Fruit fly (Drosophila melanogaster) whole organism, embryonic: ENCODE results near the gene CG14696.

ENCODE experiments used
- Adf1 ChIP-seq: fragments of 200-800 bp; sonication (Bioruptor generic); IDR thresholded peaks from 2 replicates; pipeline ENCODE4 v1.3.6; 2022; ENCODE audit warnings: missing biosample characterization, missing genetic modification characterization
- Awh ChIP-seq: fragments of 200-800 bp; sonication (Bioruptor generic); IDR thresholded peaks from 2 replicates; pipeline ENCODE4, ENCODE4 v1.3.6; 2022; ENCODE audit warnings: missing biosample characterization, missing genetic modification characterization
- Blimp-1 ChIP-seq: fragments of 200-800 bp; sonication (Bioruptor generic); optimal IDR thresholded peaks from 3 replicates; lab custom pipeline; 2018; ENCODE audit warnings: missing biosample characterization, missing genetic modification characterization, mild to moderate bottlenecking, moderate library complexity, missing genetic modification reagents
- BtbVII ChIP-seq: fragments of 200-800 bp; sonication (Bioruptor generic); optimal IDR thresholded peaks from 3 replicates; lab custom pipeline; 2017; ENCODE audit warnings: missing biosample characterization, mild to moderate bottlenecking, missing genetic modification characterization
- CG10543 ChIP-seq: fragments of 200-800 bp; sonication (Bioruptor generic); optimal IDR thresholded peaks from 3 replicates; lab custom pipeline; 2017; ENCODE audit warnings: missing biosample characterization, mild to moderate bottlenecking, missing genetic modification characterization, moderate library complexity
- CG1647 ChIP-seq: fragments of 200-800 bp; sonication (Bioruptor generic); optimal IDR thresholded peaks from 3 replicates; lab custom pipeline; 2016; ENCODE audit warnings: missing biosample characterization, missing genetic modification characterization
- CG16779 ChIP-seq: fragments of 200-800 bp; sonication (Bioruptor generic); IDR thresholded peaks from 2 replicates; pipeline ENCODE4 v1.3.6; 2022; ENCODE audit warnings: missing biosample characterization, missing genetic modification characterization
- CG17385 ChIP-seq: fragments of 200-800 bp; sonication (Bioruptor generic); optimal IDR thresholded peaks from 3 replicates; lab custom pipeline; 2018; ENCODE audit warnings: missing biosample characterization, mild to moderate bottlenecking, missing genetic modification characterization
- CG17612 ChIP-seq: fragments of 200-800 bp; sonication (Bioruptor generic); IDR thresholded peaks from 2 replicates; pipeline ENCODE4 v1.3.6; 2022; ENCODE audit warnings: missing biosample characterization, missing genetic modification characterization
- CG2129 ChIP-seq: fragments of 200-800 bp; sonication (Bioruptor generic); IDR thresholded peaks from 2 replicates; pipeline ENCODE4 v1.3.6; 2022; ENCODE audit warnings: missing biosample characterization, missing genetic modification characterization; ENCODE audit not compliant: partially characterized antibody
- CG31365 ChIP-seq: fragments of 200-800 bp; sonication (Bioruptor generic); optimal IDR thresholded peaks from 2 replicates; lab custom pipeline; 2018; ENCODE audit warnings: missing biosample characterization, mild to moderate bottlenecking, missing genetic modification characterization
- CG32532 ChIP-seq: fragments of 200-800 bp; sonication (Bioruptor generic); IDR thresholded peaks from 2 replicates; pipeline ENCODE4 v1.3.6; 2022; ENCODE audit warnings: missing biosample characterization, missing genetic modification characterization
- CG34422 ChIP-seq: fragments of 200-800 bp; sonication (Bioruptor generic); IDR thresholded peaks from 3 replicates; pipeline ENCODE4 v1.3.6; 2022; ENCODE audit warnings: missing biosample characterization, missing genetic modification characterization
- CG4404 ChIP-seq: fragments of 200-800 bp; sonication (Bioruptor generic); IDR thresholded peaks from 2 replicates; pipeline ENCODE4 v1.3.6; 2022; ENCODE audit warnings: missing biosample characterization, missing genetic modification characterization
- CG9437 ChIP-seq: fragments of 200-800 bp; sonication (Bioruptor generic); optimal IDR thresholded peaks from 2 replicates; lab custom pipeline; 2018; ENCODE audit warnings: missing biosample characterization, mild to moderate bottlenecking, missing genetic modification characterization
- CG9932 ChIP-seq: fragments of 200-800 bp; sonication (Bioruptor generic); IDR thresholded peaks from 2 replicates; pipeline ENCODE4 v1.3.6; 2022; ENCODE audit warnings: missing biosample characterization, missing genetic modification characterization
- Camta ChIP-seq: fragments of 200-800 bp; sonication (Bioruptor generic); optimal IDR thresholded peaks from 2 replicates; lab custom pipeline; 2016; ENCODE audit warnings: missing biosample characterization, missing genetic modification characterization
- CoRest ChIP-seq: fragments of 200-800 bp; sonication (Bioruptor generic); optimal IDR thresholded peaks from 3 replicates; lab custom pipeline; 2018; ENCODE audit warnings: missing biosample characterization, mild to moderate bottlenecking, missing genetic modification characterization, moderate library complexity
- Dbx ChIP-seq: fragments of 200-800 bp; sonication (Bioruptor generic); IDR thresholded peaks from 3 replicates; pipeline ENCODE4 v1.3.6; 2022; ENCODE audit warnings: missing biosample characterization, missing genetic modification characterization
- Dfd ChIP-seq, 2 experiments: fragments of >200 bp; optimal IDR thresholded peaks; 2 replicates each; lab custom pipeline; 2017; ENCODE audit warnings: missing biosample characterization in 2 of 2, missing genetic modification characterization in 2 of 2
- Drgx ChIP-seq: fragments of 200-800 bp; sonication (Bioruptor generic); IDR thresholded peaks from 2 replicates; pipeline ENCODE4 v1.3.6; 2022; ENCODE audit warnings: missing biosample characterization, missing genetic modification characterization
- E2f1 ChIP-seq: fragments of 200-800 bp; sonication (Bioruptor generic); IDR thresholded peaks from 2 replicates; pipeline ENCODE4 v1.3.6; 2022; ENCODE audit warnings: missing biosample characterization, missing genetic modification characterization
- HLH3B ChIP-seq: fragments of 200-800 bp; sonication (Bioruptor generic); IDR thresholded peaks from 2 replicates; pipeline ENCODE4 v1.3.6; 2022; ENCODE audit warnings: missing biosample characterization, missing genetic modification characterization
- Hsf ChIP-seq: fragments of 200-800 bp; sonication (Bioruptor generic); optimal IDR thresholded peaks from 3 replicates; lab custom pipeline; 2016; ENCODE audit warnings: missing biosample characterization, missing genetic modification characterization
- Jarid2 ChIP-seq: fragments of 200-800 bp; sonication (Bioruptor generic); optimal IDR thresholded peaks from 3 replicates; lab custom pipeline; 2017; ENCODE audit warnings: mild to moderate bottlenecking, missing biosample characterization, missing genetic modification reagents, missing genetic modification characterization
- Med ChIP-seq: fragments of 200-800 bp; sonication (Bioruptor generic); peaks from one replicate; lab custom pipeline; 2016; ENCODE audit warnings: missing biosample characterization, missing genetic modification characterization, mild to moderate bottlenecking, inconsistent platforms, moderate library complexity
- Oli ChIP-seq: fragments of 200-800 bp; sonication (Bioruptor generic); optimal IDR thresholded peaks from 2 replicates; lab custom pipeline; 2018; ENCODE audit warnings: missing biosample characterization, mild to moderate bottlenecking, missing genetic modification characterization, moderate library complexity
- Opbp ChIP-seq: fragments of 200-800 bp; sonication (Bioruptor generic); IDR thresholded peaks from 3 replicates; pipeline ENCODE4 v1.3.6; 2022; ENCODE audit warnings: missing biosample characterization, missing genetic modification characterization; ENCODE audit not compliant: partially characterized antibody
- Pdp1 ChIP-seq, 2 experiments: fragments of 200-800 bp; sonication (Bioruptor generic); optimal IDR thresholded peaks; 3 replicates each; lab custom pipeline; 2016; ENCODE audit warnings: missing biosample characterization in 2 of 2, missing genetic modification characterization in 2 of 2, mild to moderate bottlenecking in 1 of 2, moderate library complexity in 1 of 2
- Poxn ChIP-seq: fragments of 200-800 bp; sonication (Bioruptor generic); IDR thresholded peaks from 2 replicates; pipeline ENCODE4 v1.3.6; 2022; ENCODE audit warnings: missing biosample characterization, missing genetic modification characterization
- aop ChIP-seq: fragments of 200-800 bp; sonication (Bioruptor generic); IDR thresholded peaks from 2 replicates; pipeline ENCODE4 v1.3.6; 2022; ENCODE audit warnings: missing biosample characterization, missing genetic modification characterization
- chinmo ChIP-seq: fragments of 200-800 bp; sonication (Bioruptor generic); IDR thresholded peaks from 4 replicates; pipeline ENCODE4 v1.3.6; 2022; ENCODE audit warnings: missing biosample characterization, missing genetic modification characterization; ENCODE audit not compliant: partially characterized antibody
- ci ChIP-seq: fragments of 200-800 bp; sonication (Bioruptor generic); IDR thresholded peaks from 3 replicates; pipeline ENCODE4 v1.3.6; 2022; ENCODE audit warnings: missing biosample characterization, missing genetic modification characterization
- crp ChIP-seq, 2 experiments: fragments of 200-800 bp; sonication (Bioruptor generic); optimal IDR thresholded peaks; 2 replicates in 1 of 2; 3 replicates in 1 of 2; lab custom pipeline; 2017; ENCODE audit warnings: missing biosample characterization in 2 of 2, missing genetic modification characterization in 2 of 2, mild to moderate bottlenecking in 1 of 2, moderate library complexity in 1 of 2
- dm ChIP-seq: fragments of 200-800 bp; sonication (Bioruptor generic); optimal IDR thresholded peaks from 3 replicates; lab custom pipeline; 2016; ENCODE audit warnings: missing biosample characterization, missing genetic modification characterization
- esg ChIP-seq: fragments of 200-800 bp; sonication (Bioruptor generic); conservative IDR thresholded peaks from 2 replicates; pipeline ENCODE4 v1.3.6; 2022; ENCODE audit warnings: missing biosample characterization, missing genetic modification characterization
- ham ChIP-seq: fragments of 200-800 bp; sonication (Bioruptor generic); IDR thresholded peaks from 2 replicates; pipeline ENCODE4 v1.3.6; 2022; ENCODE audit warnings: missing biosample characterization, missing genetic modification characterization
- hkb ChIP-seq, 2 experiments: fragments of 200-800 bp in 1 of 2; fragments of >200 bp in 1 of 2; sonication (Bioruptor generic) in 1 of 2; IDR thresholded peaks in 1 of 2; optimal IDR thresholded peaks in 1 of 2; 2 replicates each; pipeline versions ENCODE4 v1.3.6 to Lab custom; 2017 to 2022; ENCODE audit warnings: missing biosample characterization in 1 of 2, missing genetic modification characterization in 1 of 2
- ken ChIP-seq: fragments of 200-800 bp; sonication (Bioruptor generic); IDR thresholded peaks from 3 replicates; pipeline ENCODE4 v1.3.6; 2022; ENCODE audit warnings: missing biosample characterization, missing genetic modification characterization
- pita ChIP-seq: fragments of 200-800 bp; sonication (Bioruptor generic); optimal IDR thresholded peaks from 2 replicates; lab custom pipeline; 2017; ENCODE audit warnings: missing biosample characterization, mild to moderate bottlenecking, missing genetic modification characterization
- pros ChIP-seq: fragments of 200-800 bp; sonication (Bioruptor generic); optimal IDR thresholded peaks from 3 replicates; lab custom pipeline; 2019; ENCODE audit warnings: missing biosample characterization, mild to moderate bottlenecking, missing genetic modification characterization, moderate library complexity
- pzg ChIP-seq: fragments of 200-800 bp; sonication (Bioruptor generic); optimal IDR thresholded peaks from 3 replicates; lab custom pipeline; 2018; ENCODE audit warnings: missing biosample characterization, mild to moderate bottlenecking, missing genetic modification characterization, moderate library complexity
- rib ChIP-seq: fragments of 200-800 bp; sonication (Bioruptor generic); IDR thresholded peaks from 2 replicates; pipeline ENCODE4 v1.3.6; 2022; ENCODE audit warnings: missing biosample characterization, missing genetic modification characterization
- scrt ChIP-seq: fragments of 200-800 bp; sonication (Bioruptor generic); optimal IDR thresholded peaks from 2 replicates; lab custom pipeline; 2018; ENCODE audit warnings: missing biosample characterization, mild to moderate bottlenecking, missing genetic modification characterization, moderate library complexity
- sens-2 ChIP-seq: fragments of 200-800 bp; sonication (Bioruptor generic); IDR thresholded peaks from 2 replicates; pipeline ENCODE4 v1.3.6; 2022; ENCODE audit warnings: missing biosample characterization, missing genetic modification characterization
- so ChIP-seq: fragments of 200-800 bp; sonication (Bioruptor generic); IDR thresholded peaks from 3 replicates; pipeline ENCODE4 v1.3.6; 2022; ENCODE audit warnings: missing biosample characterization, missing genetic modification characterization
- sug ChIP-seq: fragments of 200-800 bp; optimal IDR thresholded peaks from 2 replicates; lab custom pipeline; 2019; ENCODE audit warnings: missing biosample characterization, mild to moderate bottlenecking, missing genetic modification characterization, moderate library complexity
- tap ChIP-seq: fragments of 200-800 bp; optimal IDR thresholded peaks from 3 replicates; lab custom pipeline; 2019; ENCODE audit warnings: missing biosample characterization, mild to moderate bottlenecking, missing genetic modification characterization, moderate library complexity

CG14696 gene

dm6 chr3R:10884678-10885421 is at the start of gene CG14696:
Gene CG14696 (minus strand): TSS chr3R:10885001.
- TF ChIP-seq CG4404 (GFP tag; lab: Robert Waterston, UW) (no peak), crp (GFP tag; optimal IDR thresholded peaks at IDR 0.05; lab: Kevin White, UChicago) (peak in 1 of 2 experiments; percentile 64), scrt (GFP tag; lab: Kevin White, UChicago) (no peak), esg (GFP tag; lab: Robert Waterston, UW) (no peak), rib (GFP tag; lab: Robert Waterston, UW) (no peak), Pdp1 (GFP tag; optimal IDR thresholded peaks at IDR 0.05; lab: Kevin White, UChicago) (no peak), CG2129 (no peak), HLH3B (GFP tag; lab: Robert Waterston, UW) (no peak), Poxn (no peak), CG34422 (GFP tag; lab: Robert Waterston, UW) (peak; percentile 59; the same call in 1 of the 3 replicates), CG17612 (GFP tag; lab: Robert Waterston, UW) (no peak), Blimp-1 (no peak), CoRest (tag; lab: Kevin White, UChicago) (peak; percentile 26), hkb (optimal IDR thresholded peaks at IDR 0.05; lab: Kevin White, UChicago) (no peak), hkb (GFP tag; IDR thresholded peaks at IDR 0.05; lab: Robert Waterston, UW) (no peak), sens-2 (GFP tag; lab: Robert Waterston, UW) (no peak), CG31365 (tag; lab: Kevin White, UChicago) (no peak), Med (peak; percentile 78), BtbVII (GFP tag; lab: Kevin White, UChicago) (peak; percentile 57), so (GFP tag; lab: Robert Waterston, UW) (peak; percentile 15; the same call in 1 of the 3 replicates), Awh (GFP tag; lab: Robert Waterston, UW) (0 out of 2 replicates have a peak, but pooled peaks have one; percentile 9), aop (GFP tag; lab: Robert Waterston, UW) (no peak), CG32532 (GFP tag; lab: Robert Waterston, UW) (0 out of 2 replicates have a peak, but pooled peaks have one; percentile 27), chinmo (GFP tag; lab: Robert Waterston, UW) (0 out of 4 replicates have a peak, but pooled peaks have one; percentile 9), Jarid2 (GFP tag; lab: Kevin White, UChicago) (peak; percentile 45), E2f1 (GFP tag; lab: Robert Waterston, UW) (0 out of 2 replicates have a peak, but pooled peaks have one; percentile 15), Drgx (GFP tag; lab: Robert Waterston, UW) (0 out of 2 replicates have a peak, but pooled peaks have one; percentile 14), Oli (tag; lab: Kevin White, UChicago) (no peak), ken (0 out of 3 replicates have a peak, but pooled peaks have one; percentile 36), Camta (GFP tag; lab: Kevin White, UChicago) (no peak), sug (tag; lab: Kevin White, UChicago) (peak; percentile 77), pita (GFP tag; lab: Kevin White, UChicago) (no peak), CG10543 (peak; percentile 34), ham (no peak), CG9932 (GFP tag; lab: Robert Waterston, UW) (no peak), CG16779 (peak; percentile 52; the same call in 1 of the 2 replicates), tap (no peak), Adf1 (no peak; the same call in 1 of the 2 replicates), CG17385 (peak; percentile 78), Opbp (GFP tag; lab: Robert Waterston, UW) (no peak), CG9437 (GFP tag; lab: Kevin White, UChicago) (no peak), pros (GFP tag; lab: Kevin White, UChicago) (peak; percentile 39), Hsf (no peak), pzg (GFP tag; lab: Kevin White, UChicago) (no peak), dm (no peak), ci (GFP tag; lab: Robert Waterston, UW) (no peak), Dfd (GFP tag; optimal IDR thresholded peaks at IDR 0.05; lab: Kevin White, UChicago) (no peak), CG1647 (no peak), Dbx (GFP tag; lab: Robert Waterston, UW) (peak; percentile 44; the same call in 1 of the 3 replicates)
